Fruit fly (Drosophila melanogaster) whole organism, embryonic: ENCODE measurements around the gene lilli.

Experiments
- CG11504 ChIP-seq: fragments of 200-800 bp; sonication (Bioruptor generic); optimal IDR thresholded peaks from 3 replicates; lab custom pipeline; 2019; ENCODE audit warnings: missing biosample characterization, mild to moderate bottlenecking, missing genetic modification characterization, moderate library complexity
- CG11723 ChIP-seq: fragments of 200-800 bp; sonication (Bioruptor generic); optimal IDR thresholded peaks from 2 replicates; lab custom pipeline; 2017; ENCODE audit warnings: missing biosample characterization, mild to moderate bottlenecking, missing genetic modification characterization
- CG2889 ChIP-seq: fragments of 200-800 bp; sonication (Bioruptor generic); IDR thresholded peaks from 3 replicates; pipeline ENCODE4 v1.3.6; 2022; ENCODE audit warnings: missing biosample characterization, missing genetic modification characterization
- CG8765 ChIP-seq: fragments of 200-800 bp; sonication (Bioruptor generic); IDR thresholded peaks from 2 replicates; pipeline ENCODE4 v1.3.6; 2022; ENCODE audit warnings: missing biosample characterization, missing genetic modification characterization
- H15 ChIP-seq: fragments of 200-800 bp; sonication (Bioruptor generic); IDR thresholded peaks from 3 replicates; pipeline ENCODE4 v1.3.6; 2022; ENCODE audit warnings: missing biosample characterization, missing genetic modification characterization
- HHEX ChIP-seq: fragments of 200-800 bp; sonication (Bioruptor generic); optimal IDR thresholded peaks from 3 replicates; lab custom pipeline; 2017; ENCODE audit warnings: missing biosample characterization, mild to moderate bottlenecking, missing genetic modification characterization, missing genetic modification reagents
- Sry-δ ChIP-seq: fragments of 200-800 bp; sonication (Bioruptor generic); optimal IDR thresholded peaks from 2 replicates; lab custom pipeline; 2016; ENCODE audit warnings: missing biosample characterization, missing genetic modification characterization
- al ChIP-seq: fragments of 200-800 bp; sonication (Bioruptor generic); IDR thresholded peaks from 2 replicates; pipeline ENCODE4 v1.3.6; 2022; ENCODE audit warnings: missing biosample characterization, missing genetic modification characterization
- dan ChIP-seq: fragments of 200-800 bp; sonication (Bioruptor generic); IDR thresholded peaks from 2 replicates; pipeline ENCODE4 v1.3.6; 2022; ENCODE audit warnings: missing biosample characterization, missing genetic modification characterization
- gcm ChIP-seq: fragments of 200-800 bp; sonication (Bioruptor generic); optimal IDR thresholded peaks from 2 replicates; lab custom pipeline; 2019; ENCODE audit warnings: missing biosample characterization, mild to moderate bottlenecking, missing genetic modification characterization, moderate library complexity
- seq ChIP-seq: fragments of 200-800 bp; sonication (Bioruptor generic); IDR thresholded peaks from 2 replicates; pipeline ENCODE4 v1.3.6; 2022; ENCODE audit warnings: missing biosample characterization, missing genetic modification characterization
- tll ChIP-seq, 2 experiments: fragments of 200-800 bp in 1 of 2; fragments of >200 bp in 1 of 2; sonication (Bioruptor generic) in 1 of 2; optimal IDR thresholded peaks; 2 replicates each; lab custom pipeline; 2017 to 2019; ENCODE audit warnings: missing biosample characterization in 2 of 2, missing genetic modification characterization in 2 of 2, mild to moderate bottlenecking in 1 of 2, moderate library complexity in 1 of 2
- wek ChIP-seq: fragments of 200-800 bp; sonication (Bioruptor generic); optimal IDR thresholded peaks from 3 replicates; lab custom pipeline; 2018; ENCODE audit warnings: missing biosample characterization, mild to moderate bottlenecking, missing genetic modification characterization, moderate library complexity
- yki ChIP-seq: fragments of >200 bp; optimal IDR thresholded peaks from 3 replicates; lab custom pipeline; 2018

dm6 chr2L:3000517-3000934 is 114.8 kb downstream of the lilli start:
- TF ChIP-seq H15 (GFP tag; lab: Robert Waterston, UW) (no peak), yki (lab: Kevin White, UChicago) (no peak), al (no peak), CG11504 (tag; lab: Kevin White, UChicago) (no peak), CG2889 (GFP tag; lab: Robert Waterston, UW) (no peak), HHEX (no peak), gcm (no peak), seq (GFP tag; lab: Robert Waterston, UW) (no peak), CG8765 (no peak), wek (GFP tag; lab: Kevin White, UChicago) (no peak), CG11723 (GFP tag; lab: Kevin White, UChicago) (no peak), tll (GFP tag; optimal IDR thresholded peaks at IDR 0.05; lab: Kevin White, UChicago) (peak in 1 of 2 experiments; percentile 93), Sry-δ (GFP tag; lab: Kevin White, UChicago) (no peak), dan (GFP tag; lab: Robert Waterston, UW) (no peak)
